Fruit fly (Drosophila melanogaster): ENCODE data around the gene beta-Man.
A peak's percentile ranks its signal among the peaks of the same experiment; 100 is the strongest.

Gene beta-Man

DNA sequence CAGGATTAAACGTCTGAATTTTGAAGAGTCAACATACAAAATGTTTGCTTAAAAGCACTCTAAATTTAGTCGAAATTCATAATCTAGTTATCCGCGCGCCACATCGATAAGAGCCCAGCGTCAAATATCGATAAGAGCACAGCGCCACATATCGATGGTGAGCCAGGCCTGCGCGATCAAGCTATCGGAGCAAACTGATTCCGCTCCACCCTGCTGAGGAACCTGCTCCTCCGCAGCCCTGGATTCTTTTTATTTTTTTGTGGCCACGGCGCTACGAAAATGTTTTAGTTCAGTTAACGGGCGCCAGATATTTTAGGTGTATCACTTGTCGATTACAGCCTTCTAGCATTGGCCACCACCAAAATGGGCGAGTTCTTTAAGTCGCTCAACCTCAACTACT lies 23.8 kb downstream of the beta-Man start (continued):
- TF ChIP-seq slbo (GFP tag; IDR thresholded peaks at IDR 0.05) (peak; percentile 60), zfh2 (GFP tag; optimal IDR thresholded peaks at IDR 0.05) (peak; percentile 49), Hsf (GFP tag; optimal IDR thresholded peaks at IDR 0.05) (peak; percentile 54), CHES-1-like (GFP tag; optimal IDR thresholded peaks at IDR 0.05) (peak; percentile 59), twi (tag; optimal IDR thresholded peaks at IDR 0.05) (no peak), z (GFP tag; IDR thresholded peaks at IDR 0.05) (no peak), CG4617 (GFP tag; optimal IDR thresholded peaks at IDR 0.05; ENCODE audit: borderline replicate concordance) (peak; percentile 82), CG16815 (GFP tag; optimal IDR thresholded peaks at IDR 0.05) (no peak), vvl (GFP tag; IDR thresholded peaks at IDR 0.05) (no peak; the same call in 1 of the 2 replicates), CG14710 (tag; optimal IDR thresholded peaks at IDR 0.05) (peak; percentile 42), shn (GFP tag; optimal IDR thresholded peaks at IDR 0.05) (peak; percentile 35), Xrp1 (GFP tag; IDR thresholded peaks at IDR 0.05) (peak; percentile 7; the same call in 1 of the 2 replicates), gem (tag; optimal IDR thresholded peaks at IDR 0.05) (no peak), dati (GFP tag; IDR thresholded peaks at IDR 0.05) (no peak), Trl (optimal IDR thresholded peaks at IDR 0.05) (no peak), Trl (GFP tag; optimal IDR thresholded peaks at IDR 0.05) (peak; percentile 43), CG10654 (GFP tag; optimal IDR thresholded peaks at IDR 0.05) (peak; percentile 8), CG7839 (tag; optimal IDR thresholded peaks at IDR 0.05) (no peak), zen2 (GFP tag; IDR thresholded peaks at IDR 0.05; ENCODE audit: partially characterized antibody) (peak; percentile 97), CG15011 (GFP tag; optimal IDR thresholded peaks at IDR 0.05) (no peak), Optix (GFP tag; IDR thresholded peaks at IDR 0.05) (no peak), Antp (GFP tag; optimal IDR thresholded peaks at IDR 0.05) (peak; percentile 36), CG15269 (tag; optimal IDR thresholded peaks at IDR 0.05) (no peak), CG2889 (GFP tag; IDR thresholded peaks at IDR 0.05) (no peak), CG17359 (tag; optimal IDR thresholded peaks at IDR 0.05) (no peak), CG9727 (GFP tag; optimal IDR thresholded peaks at IDR 0.05) (peak; percentile 20), CG14014 (GFP tag; IDR thresholded peaks at IDR 0.05) (no peak), Opbp (GFP tag; IDR thresholded peaks at IDR 0.05; ENCODE audit: partially characterized antibody) (peak; percentile 98), Ets97D (GFP tag; optimal IDR thresholded peaks at IDR 0.05) (peak; percentile 70), seq (GFP tag; IDR thresholded peaks at IDR 0.05) (no peak), CG2129 (GFP tag; IDR thresholded peaks at IDR 0.05; ENCODE audit: partially characterized antibody) (peak; percentile 92), CG13287 (GFP tag; IDR thresholded peaks at IDR 0.05; ENCODE audit: partially characterized antibody) (peak; percentile 99), Myb (GFP tag; optimal IDR thresholded peaks at IDR 0.05) (peak; percentile 65), CG31388 (GFP tag; optimal IDR thresholded peaks at IDR 0.05) (no peak), CG12659 (GFP tag; optimal IDR thresholded peaks at IDR 0.05) (peak; percentile 72), CG3838 (GFP tag; optimal IDR thresholded peaks at IDR 0.05) (no peak), esg (GFP tag; conservative IDR thresholded peaks at IDR 0.05) (no peak), klu (GFP tag; IDR thresholded peaks at IDR 0.05) (no peak), CG2199 (GFP tag; IDR thresholded peaks at IDR 0.05) (0 out of 3 replicates have a peak, but pooled peaks have one; percentile 76), CG1792 (GFP tag; optimal IDR thresholded peaks at IDR 0.05) (peak; percentile 22), Jarid2 (GFP tag; optimal IDR thresholded peaks at IDR 0.05) (no peak), ssp (GFP tag; IDR thresholded peaks at IDR 0.05) (peak; percentile 48; the same call in 1 of the 2 replicates), CG10209 (GFP tag; optimal IDR thresholded peaks at IDR 0.05) (no peak), hth (optimal IDR thresholded peaks at IDR 0.05) (no peak), dm (GFP tag; optimal IDR thresholded peaks at IDR 0.05) (peak; percentile 1), CG6683 (GFP tag; optimal IDR thresholded peaks at IDR 0.05) (no peak), grau (tag; optimal IDR thresholded peaks at IDR 0.05) (peak; percentile 45), CG17829 (tag; optimal IDR thresholded peaks at IDR 0.05) (peak; percentile 70), zfh1 (GFP tag; IDR thresholded peaks at IDR 0.05) (peak; percentile 62; the same call in 1 of the 3 replicates), da (GFP tag; optimal IDR thresholded peaks at IDR 0.05) (no peak), Mrtf (GFP tag; IDR thresholded peaks at IDR 0.05) (no peak), Meics (GFP tag; optimal IDR thresholded peaks at IDR 0.05) (no peak)
